Fruit fly (Drosophila melanogaster) whole organism, embryonic: ENCODE data around the gene CG8135.

ENCODE experiments used
- cato ChIP-seq: fragments of 200-800 bp; sonication (Bioruptor generic); optimal IDR thresholded peaks from 2 replicates; lab custom pipeline; 2016; ENCODE audit warnings: missing biosample characterization, missing genetic modification characterization, borderline replicate concordance
- h ChIP-seq: fragments of >200 bp; optimal IDR thresholded peaks from 2 replicates; lab custom pipeline; 2017
- tio ChIP-seq: fragments of 200-800 bp; sonication (Bioruptor generic); optimal IDR thresholded peaks from 2 replicates; lab custom pipeline; 2017; ENCODE audit warnings: missing biosample characterization, missing genetic modification characterization, inconsistent platforms

DNA sequence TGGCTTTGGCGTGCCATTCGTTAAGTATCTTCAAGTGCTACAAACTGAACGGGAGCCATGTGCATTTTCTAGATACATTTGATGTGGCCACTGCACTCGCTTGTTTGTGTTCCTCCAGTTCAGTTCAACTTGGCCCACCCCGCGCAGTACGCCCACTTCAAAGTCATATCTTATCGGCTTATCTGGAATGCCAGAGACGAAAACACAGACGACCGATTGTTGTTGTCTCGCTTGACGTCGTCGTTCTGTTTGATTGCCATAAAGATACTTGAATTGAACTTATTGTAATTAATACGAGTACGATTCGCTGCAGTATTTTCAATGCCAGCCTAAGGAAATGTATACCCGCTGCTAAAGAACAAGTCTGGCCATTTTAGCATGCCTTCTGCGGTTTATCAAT, 16.6 kb upstream of the CG8135 start:
- no peak for TF ChIP-seq cato
- TF ChIP-seq tio (GFP tag; lab: Kevin White, UChicago), result no peak
- no peak for TF ChIP-seq h (lab: Kevin White, UChicago)
